Fruit fly (Drosophila melanogaster) whole organism, embryonic: Measurements from ENCODE around the gene uif.

Source experiments
- Bdp1 ChIP-seq: fragments of 200-800 bp; sonication (Bioruptor generic); optimal IDR thresholded peaks from 3 replicates; lab custom pipeline; 2016; ENCODE audit warnings: missing biosample characterization, missing genetic modification characterization
- Blimp-1 ChIP-seq: fragments of 200-800 bp; sonication (Bioruptor generic); optimal IDR thresholded peaks from 3 replicates; lab custom pipeline; 2018; ENCODE audit warnings: missing biosample characterization, missing genetic modification characterization, mild to moderate bottlenecking, moderate library complexity, missing genetic modification reagents
- BtbVII ChIP-seq: fragments of 200-800 bp; sonication (Bioruptor generic); optimal IDR thresholded peaks from 3 replicates; lab custom pipeline; 2017; ENCODE audit warnings: missing biosample characterization, mild to moderate bottlenecking, missing genetic modification characterization
- CG12236 ChIP-seq: fragments of 200-800 bp; sonication (Bioruptor generic); optimal IDR thresholded peaks from 2 replicates; lab custom pipeline; 2016; ENCODE audit warnings: missing biosample characterization, missing genetic modification characterization
- CG13624 ChIP-seq: fragments of 200-800 bp; sonication (Bioruptor generic); optimal IDR thresholded peaks from 2 replicates; lab custom pipeline; 2016; ENCODE audit warnings: missing biosample characterization, missing genetic modification characterization
- CG18619 ChIP-seq: fragments of 200-800 bp; sonication (Bioruptor generic); optimal IDR thresholded peaks from 3 replicates; lab custom pipeline; 2017; ENCODE audit warnings: missing biosample characterization, mild to moderate bottlenecking, missing genetic modification characterization
- CG2875 ChIP-seq: fragments of 200-800 bp; sonication (Bioruptor generic); optimal IDR thresholded peaks from 2 replicates; lab custom pipeline; 2017; ENCODE audit warnings: missing biosample characterization, mild to moderate bottlenecking, missing genetic modification characterization, missing genetic modification reagents
- CG2889 ChIP-seq: fragments of 200-800 bp; sonication (Bioruptor generic); IDR thresholded peaks from 3 replicates; pipeline ENCODE4 v1.3.6; 2022; ENCODE audit warnings: missing biosample characterization, missing genetic modification characterization
- CG4404 ChIP-seq: fragments of 200-800 bp; sonication (Bioruptor generic); IDR thresholded peaks from 2 replicates; pipeline ENCODE4 v1.3.6; 2022; ENCODE audit warnings: missing biosample characterization, missing genetic modification characterization
- CG4424 ChIP-seq: fragments of 200-800 bp; sonication (Bioruptor generic); optimal IDR thresholded peaks from 3 replicates; lab custom pipeline; 2016; ENCODE audit warnings: missing biosample characterization, missing genetic modification characterization
- CG4617 ChIP-seq: fragments of 200-800 bp; sonication (Bioruptor generic); optimal IDR thresholded peaks from 3 replicates; lab custom pipeline; 2016; ENCODE audit warnings: missing biosample characterization, missing genetic modification characterization, borderline replicate concordance
- CG4854 ChIP-seq: fragments of 200-800 bp; sonication (Bioruptor generic); optimal IDR thresholded peaks from 2 replicates; lab custom pipeline; 2016; ENCODE audit warnings: missing biosample characterization, missing genetic modification characterization, inconsistent platforms
- CG5953 ChIP-seq: fragments of 200-800 bp; sonication (Bioruptor generic); IDR thresholded peaks from 2 replicates; pipeline ENCODE4 v1.3.6; 2022; ENCODE audit warnings: missing biosample characterization, missing genetic modification characterization
- CG7271 ChIP-seq: fragments of 200-800 bp; sonication (Bioruptor generic); optimal IDR thresholded peaks from 2 replicates; lab custom pipeline; 2018; ENCODE audit warnings: missing biosample characterization, mild to moderate bottlenecking, missing genetic modification characterization, moderate library complexity
- CG7357 ChIP-seq: fragments of 200-800 bp; sonication (Bioruptor generic); IDR thresholded peaks from 3 replicates; pipeline ENCODE4 v1.3.6; 2022; ENCODE audit warnings: missing biosample characterization, missing genetic modification characterization
- CG7372 ChIP-seq: fragments of 200-800 bp; sonication (Bioruptor generic); IDR thresholded peaks from 2 replicates; pipeline ENCODE4 v1.3.6; 2022; ENCODE audit warnings: missing biosample characterization, missing genetic modification characterization
- CG7556 ChIP-seq: fragments of 200-800 bp; sonication (Bioruptor generic); optimal IDR thresholded peaks from 2 replicates; lab custom pipeline; 2017; ENCODE audit warnings: missing biosample characterization, mild to moderate bottlenecking, missing genetic modification characterization
- CG7963 ChIP-seq: fragments of 200-800 bp; sonication (Bioruptor generic); IDR thresholded peaks from 3 replicates; pipeline ENCODE4 v1.3.6; 2022; ENCODE audit warnings: missing biosample characterization, missing genetic modification characterization; ENCODE audit not compliant: partially characterized antibody
- CG8388 ChIP-seq: fragments of 200-800 bp; sonication (Bioruptor generic); optimal IDR thresholded peaks from 2 replicates; lab custom pipeline; 2019; ENCODE audit warnings: missing biosample characterization, mild to moderate bottlenecking, missing genetic modification characterization, moderate library complexity
- CG9215 ChIP-seq: fragments of 200-800 bp; sonication (Bioruptor generic); IDR thresholded peaks from 2 replicates; pipeline ENCODE4 v1.3.6; 2022; ENCODE audit warnings: missing biosample characterization, missing genetic modification characterization
- CG9876 ChIP-seq: fragments of 200-800 bp; sonication (Bioruptor generic); optimal IDR thresholded peaks from 2 replicates; lab custom pipeline; 2016; ENCODE audit warnings: missing biosample characterization, missing genetic modification characterization
- Hand ChIP-seq: fragments of 200-800 bp; sonication (Bioruptor generic); optimal IDR thresholded peaks from 2 replicates; lab custom pipeline; 2017; ENCODE audit warnings: mild to moderate bottlenecking, missing biosample characterization, missing genetic modification reagents, missing genetic modification characterization
- HmgD ChIP-seq: fragments of 200-800 bp; sonication (Bioruptor generic); optimal IDR thresholded peaks from 3 replicates; lab custom pipeline; 2016; ENCODE audit warnings: missing biosample characterization, missing genetic modification characterization
- Hmr ChIP-seq: fragments of 200-800 bp; sonication (Bioruptor generic); optimal IDR thresholded peaks from 3 replicates; lab custom pipeline; 2017; ENCODE audit warnings: mild to moderate bottlenecking, missing biosample characterization, missing genetic modification reagents, missing genetic modification characterization
- MBD-R2 ChIP-seq: fragments of 200-800 bp; sonication (Bioruptor generic); IDR thresholded peaks from 2 replicates; pipeline ENCODE4 v1.3.6; 2022; ENCODE audit warnings: missing biosample characterization, missing genetic modification characterization
- MTF-1 ChIP-seq: fragments of 200-800 bp; sonication (Bioruptor generic); optimal IDR thresholded peaks from 2 replicates; lab custom pipeline; 2018; ENCODE audit warnings: missing biosample characterization, mild to moderate bottlenecking, missing genetic modification characterization, borderline replicate concordance
- Neu2 ChIP-seq: fragments of 200-800 bp; sonication (Bioruptor generic); optimal IDR thresholded peaks from 3 replicates; lab custom pipeline; 2016; ENCODE audit warnings: missing biosample characterization, missing genetic modification characterization, borderline replicate concordance
- Nf-YB ChIP-seq: fragments of 200-800 bp; sonication (Bioruptor generic); optimal IDR thresholded peaks from 3 replicates; lab custom pipeline; 2019; ENCODE audit warnings: missing biosample characterization, mild to moderate bottlenecking, missing genetic modification characterization, moderate library complexity
- Sry-δ ChIP-seq: fragments of 200-800 bp; sonication (Bioruptor generic); optimal IDR thresholded peaks from 2 replicates; lab custom pipeline; 2016; ENCODE audit warnings: missing biosample characterization, missing genetic modification characterization
- Xbp1 ChIP-seq: fragments of 200-800 bp; sonication (Bioruptor generic); optimal IDR thresholded peaks from 3 replicates; lab custom pipeline; 2016; ENCODE audit warnings: missing biosample characterization, mild to moderate bottlenecking, missing genetic modification characterization
- bowl ChIP-seq: fragments of 200-800 bp; sonication (Bioruptor generic); IDR thresholded peaks from 2 replicates; pipeline ENCODE4 v1.3.6; 2022; ENCODE audit warnings: missing biosample characterization, missing genetic modification characterization
- cg ChIP-seq: fragments of 200-800 bp; sonication (Bioruptor generic); optimal IDR thresholded peaks from 3 replicates; lab custom pipeline; 2019; ENCODE audit warnings: missing biosample characterization, mild to moderate bottlenecking, missing genetic modification characterization, moderate library complexity
- ems ChIP-seq: fragments of 200-800 bp; sonication (Bioruptor generic); optimal IDR thresholded peaks from 3 replicates; lab custom pipeline; 2016; ENCODE audit warnings: missing biosample characterization, missing genetic modification characterization
- fd64A ChIP-seq: fragments of 200-800 bp; sonication (Bioruptor generic); optimal IDR thresholded peaks from 3 replicates; lab custom pipeline; 2018; ENCODE audit warnings: missing biosample characterization, mild to moderate bottlenecking, missing genetic modification characterization
- fru ChIP-seq: fragments of >200 bp; optimal IDR thresholded peaks from 2 replicates; lab custom pipeline; 2017
- jing ChIP-seq: fragments of 200-800 bp; sonication (Bioruptor generic); optimal IDR thresholded peaks from 2 replicates; lab custom pipeline; 2018; ENCODE audit warnings: missing biosample characterization, mild to moderate bottlenecking, missing genetic modification characterization
- kay ChIP-seq: fragments of 200-800 bp; sonication (Bioruptor generic); optimal IDR thresholded peaks from 2 replicates; lab custom pipeline; 2016; ENCODE audit warnings: missing biosample characterization, missing genetic modification characterization
- mld ChIP-seq: fragments of 200-800 bp; sonication (Bioruptor generic); IDR thresholded peaks from 3 replicates; pipeline ENCODE4 v1.3.6; 2022; ENCODE audit warnings: missing biosample characterization, missing genetic modification characterization; ENCODE audit not compliant: partially characterized antibody
- nerfin-1 ChIP-seq: fragments of 200-800 bp; sonication (Bioruptor generic); optimal IDR thresholded peaks from 3 replicates; lab custom pipeline; 2019; ENCODE audit warnings: missing biosample characterization, mild to moderate bottlenecking, missing genetic modification characterization, moderate library complexity
- pan ChIP-seq, 4 experiments: fragments of >200 bp in 3 of 4; fragments of 200-800 bp in 1 of 4; sonication (Bioruptor generic) in 1 of 4; optimal IDR thresholded peaks in 3 of 4; IDR thresholded peaks in 1 of 4; 2 replicates each; pipeline versions ENCODE4 v1.3.6 to Lab custom; 2017 to 2022; ENCODE audit warnings: missing biosample characterization in 2 of 4, missing genetic modification characterization in 2 of 4, mixed read lengths in 1 of 4
- psq ChIP-seq: fragments of 200-800 bp; sonication (Bioruptor generic); optimal IDR thresholded peaks from 2 replicates; lab custom pipeline; 2017; ENCODE audit warnings: missing biosample characterization, missing genetic modification characterization
- sc ChIP-seq, 3 experiments: fragments of >200 bp in 2 of 3; fragments of 200-800 bp in 1 of 3; sonication (Bioruptor generic) in 1 of 3; optimal IDR thresholded peaks; 2 replicates in 2 of 3; 3 replicates in 1 of 3; lab custom pipeline; 2017; ENCODE audit warnings: mild to moderate bottlenecking in 1 of 3, missing biosample characterization in 1 of 3, missing genetic modification characterization in 1 of 3, missing genetic modification reagents in 1 of 3
- sens-2 ChIP-seq: fragments of 200-800 bp; sonication (Bioruptor generic); IDR thresholded peaks from 2 replicates; pipeline ENCODE4 v1.3.6; 2022; ENCODE audit warnings: missing biosample characterization, missing genetic modification characterization
- slbo ChIP-seq: fragments of 200-800 bp; sonication (Bioruptor generic); IDR thresholded peaks from 2 replicates; pipeline ENCODE4 v1.3.6; 2022; ENCODE audit warnings: missing biosample characterization, missing genetic modification characterization
- ssp ChIP-seq: fragments of 200-800 bp; sonication (Bioruptor generic); IDR thresholded peaks from 2 replicates; pipeline ENCODE4 v1.3.6; 2022; ENCODE audit warnings: missing biosample characterization, missing genetic modification characterization
- stwl ChIP-seq: fragments of 200-800 bp; sonication (Bioruptor generic); optimal IDR thresholded peaks from 3 replicates; lab custom pipeline; 2018; ENCODE audit warnings: missing biosample characterization, mild to moderate bottlenecking, missing genetic modification characterization, moderate library complexity
- twi ChIP-seq: fragments of 200-800 bp; optimal IDR thresholded peaks from 2 replicates; lab custom pipeline; 2019; ENCODE audit warnings: missing biosample characterization, mild to moderate bottlenecking, missing genetic modification characterization, moderate library complexity
- wor ChIP-seq: fragments of 200-800 bp; sonication (Bioruptor generic); IDR thresholded peaks from 2 replicates; pipeline ENCODE4 v1.3.6; 2022; ENCODE audit warnings: missing biosample characterization, missing genetic modification characterization
- zen ChIP-seq: fragments of 200-800 bp; sonication (Bioruptor generic); optimal IDR thresholded peaks from 3 replicates; lab custom pipeline; 2018; ENCODE audit warnings: missing biosample characterization, mild to moderate bottlenecking, missing genetic modification characterization, moderate library complexity
- zen2 ChIP-seq: fragments of 200-800 bp; sonication (Bioruptor generic); IDR thresholded peaks from 3 replicates; pipeline ENCODE4 v1.3.6; 2022; ENCODE audit warnings: missing biosample characterization, missing genetic modification characterization; ENCODE audit not compliant: partially characterized antibody

The uif gene

DNA sequence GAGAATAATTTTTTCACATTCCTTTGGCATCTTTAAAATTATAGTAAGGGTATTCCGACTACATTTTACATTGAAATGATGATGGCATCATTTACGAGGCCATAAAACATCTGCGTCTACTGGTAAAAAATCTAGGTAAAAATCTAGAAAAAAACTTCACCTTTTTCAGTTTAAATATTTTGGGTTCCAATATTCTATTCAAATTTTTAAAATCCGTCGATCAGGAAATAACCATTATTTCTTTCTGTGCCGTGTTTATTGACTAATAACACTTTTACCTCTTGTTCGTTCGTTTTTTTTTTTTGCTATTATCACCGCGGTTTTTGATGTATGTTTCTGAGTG is 29.2 kb upstream of the uif start (continued):
- TF ChIP-seq Blimp-1 (GFP tag; lab: Kevin White, UChicago) (peak; percentile 57), ssp (GFP tag; lab: Robert Waterston, UW) (peak; percentile 41; the same call in 1 of the 2 replicates), CG4617 (GFP tag; lab: Kevin White, UChicago) (no peak), CG5953 (no peak), fd64A (no peak), Hand (GFP tag; lab: Kevin White, UChicago) (no peak), sens-2 (no peak), Neu2 (GFP tag; lab: Kevin White, UChicago) (no peak), Nf-YB (GFP tag; lab: Kevin White, UChicago) (no peak), BtbVII (peak; percentile 3), Sry-δ (GFP tag; lab: Kevin White, UChicago) (no peak), CG7271 (tag; lab: Kevin White, UChicago) (no peak), CG4424 (GFP tag; lab: Kevin White, UChicago) (peak; percentile 67), ems (GFP tag; lab: Kevin White, UChicago) (peak; percentile 37), sc (optimal IDR thresholded peaks at IDR 0.05; lab: Kevin White, UChicago) (no peak), sc (GFP tag; optimal IDR thresholded peaks at IDR 0.05; lab: Kevin White, UChicago) (no peak), MBD-R2 (GFP tag; lab: Robert Waterston, UW) (peak; percentile 36; the same call in 1 of the 2 replicates), CG2889 (no peak), CG8388 (GFP tag; lab: Kevin White, UChicago) (peak; percentile 61), CG7963 (no peak), CG7556 (GFP tag; lab: Kevin White, UChicago) (peak; percentile 56), CG7372 (GFP tag; lab: Robert Waterston, UW) (peak; percentile 52; the same call in 1 of the 2 replicates), CG13624 (peak; percentile 29), jing (GFP tag; lab: Kevin White, UChicago) (no peak), CG9876 (no peak), psq (GFP tag; lab: Kevin White, UChicago) (peak; percentile 5), CG4854 (GFP tag; lab: Kevin White, UChicago) (peak; percentile 5), CG2875 (GFP tag; lab: Kevin White, UChicago) (peak; percentile 50), zen (tag; lab: Kevin White, UChicago) (peak; percentile 5), CG9215 (GFP tag; lab: Robert Waterston, UW) (0 out of 2 replicates have a peak, but pooled peaks have one; percentile 32), Bdp1 (GFP tag; lab: Kevin White, UChicago) (peak; percentile 40), nerfin-1 (tag; lab: Kevin White, UChicago) (no peak), CG4404 (GFP tag; lab: Robert Waterston, UW) (no peak), fru (lab: Kevin White, UChicago) (no peak), bowl (GFP tag; lab: Robert Waterston, UW) (no peak), cg (GFP tag; lab: Kevin White, UChicago) (no peak), stwl (tag; lab: Kevin White, UChicago) (no peak), pan (optimal IDR thresholded peaks at IDR 0.05; lab: Kevin White, UChicago) (no peak), pan (GFP tag; optimal IDR thresholded peaks at IDR 0.05 in 1 of 2, IDR thresholded peaks at IDR 0.05 in 1 of 2) (peak in 1 of 2 experiments; percentile 67), CG18619 (peak; percentile 26), HmgD (no peak), CG12236 (GFP tag; lab: Kevin White, UChicago) (peak; percentile 66), zen2 (GFP tag; lab: Robert Waterston, UW) (no peak), Xbp1 (GFP tag; lab: Kevin White, UChicago) (peak; percentile 80), MTF-1 (GFP tag; lab: Kevin White, UChicago) (no peak), slbo (GFP tag; lab: Robert Waterston, UW) (peak; percentile 61), Hmr (peak; percentile 44), kay (GFP tag; lab: Kevin White, UChicago) (no peak), CG7357 (peak; percentile 44; the same call in 2 of the 3 replicates), twi (tag; lab: Kevin White, UChicago) (no peak), mld (GFP tag; lab: Robert Waterston, UW) (no peak), wor (GFP tag; lab: Robert Waterston, UW) (peak; percentile 27; the same call in 1 of the 2 replicates)
